Worm (Caenorhabditis elegans) whole organism, L4 larva: ENCODE data around the gene dsl-5.

Source experiments
- D1046.2 ChIP-seq: fragments of 200-800 bp; sonication (Bioruptor generic); IDR thresholded peaks from 2 replicates; pipeline ENCODE4 v1.3.6; 2022; ENCODE audit warnings: missing genetic modification characterization, missing compliant biosample characterization
- T26A8.4 ChIP-seq: fragments of 200-800 bp; sonication (Bioruptor generic); IDR thresholded peaks from 2 replicates; pipeline ENCODE4 v1.3.6; 2022; ENCODE audit warnings: missing genetic modification characterization, missing compliant biosample characterization
- Y48G9A.11 ChIP-seq: fragments of 200-800 bp; sonication (Bioruptor generic); IDR thresholded peaks from 2 replicates; pipeline ENCODE4 v1.3.6; 2022; ENCODE audit warnings: missing genetic modification reagents, missing genetic modification characterization, missing compliant biosample characterization
- Y5F2A.4 ChIP-seq: fragments of 200-800 bp; sonication (Bioruptor generic); optimal IDR thresholded peaks from 2 replicates; lab custom pipeline; 2018; ENCODE audit warnings: mild to moderate bottlenecking, missing genetic modification characterization, missing compliant biosample characterization
- aha-1 ChIP-seq: fragments of 150-350 bp; peaks from one replicate; lab custom pipeline; 2014; ENCODE audit warnings: missing biosample characterization, missing genetic modification characterization
- ama-1 ChIP-seq: fragments of 150-350 bp; optimal IDR thresholded peaks from 2 replicates; lab custom pipeline; 2014; ENCODE audit warnings: inconsistent platforms, mixed read lengths
- ceh-32 ChIP-seq: sonication (generic microtip); optimal IDR thresholded peaks from 2 replicates; lab custom pipeline; 2016; ENCODE audit warnings: mild to moderate bottlenecking, missing genetic modification characterization, missing compliant biosample characterization; ENCODE audit not compliant: poor library complexity
- ceh-44 ChIP-seq: fragments of 200-800 bp; sonication (Bioruptor generic); IDR thresholded peaks from 2 replicates; pipeline ENCODE4 v1.3.6; 2022; ENCODE audit warnings: missing genetic modification reagents, missing genetic modification characterization, missing compliant biosample characterization
- cey-2 ChIP-seq: sonication (generic microtip); optimal IDR thresholded peaks from 3 replicates; lab custom pipeline; 2017; ENCODE audit warnings: missing genetic modification characterization, mild to moderate bottlenecking, missing compliant biosample characterization, antibody characterized with exemption, borderline replicate concordance; ENCODE audit not compliant: insufficient read depth
- ctbp-1 ChIP-seq: fragments of 200-800 bp; sonication (Bioruptor generic); IDR thresholded peaks from 2 replicates; pipeline ENCODE4 v1.3.6; 2022; ENCODE audit warnings: missing genetic modification reagents, missing genetic modification characterization, missing compliant biosample characterization
- egl-43 ChIP-seq: fragments of 200-800 bp; sonication (Bioruptor generic); IDR thresholded peaks from 2 replicates; pipeline ENCODE4 v1.3.6; 2022; ENCODE audit warnings: missing genetic modification reagents, missing genetic modification characterization, missing compliant biosample characterization
- fkh-10 ChIP-seq: fragments of 150-350 bp; optimal IDR thresholded peaks from 2 replicates; lab custom pipeline; 2014; ENCODE audit warnings: missing biosample characterization, missing genetic modification reagents, missing genetic modification characterization
- hif-1 ChIP-seq, 2 experiments: sonication (generic microtip); optimal IDR thresholded peaks; 2 replicates each; lab custom pipeline; 2016 to 2017; ENCODE audit warnings: missing compliant biosample characterization in 2 of 2, missing genetic modification characterization in 2 of 2, missing genetic modification reagents in 2 of 2, missing genotype in 2 of 2, mild to moderate bottlenecking in 1 of 2
- hlh-11 ChIP-seq: fragments of 200-800 bp; sonication (Bioruptor generic); optimal IDR thresholded peaks from 2 replicates; lab custom pipeline; 2018; ENCODE audit warnings: mild to moderate bottlenecking, missing genetic modification characterization, missing compliant biosample characterization
- hlh-30 ChIP-seq: sonication (generic microtip); optimal IDR thresholded peaks from 2 replicates; lab custom pipeline; 2017; ENCODE audit warnings: antibody characterized with exemption, mild to moderate bottlenecking, missing genetic modification characterization, missing compliant biosample characterization; ENCODE audit not compliant: insufficient read depth
- hmg-1.1 ChIP-seq: fragments of 200-800 bp; sonication (Bioruptor generic); IDR thresholded peaks from 2 replicates; pipeline ENCODE4 v1.3.6; 2022; ENCODE audit warnings: missing genetic modification reagents, missing genetic modification characterization, missing compliant biosample characterization
- lin-1 ChIP-seq: fragments of 200-800 bp; sonication (Bioruptor generic); IDR thresholded peaks from 2 replicates; pipeline ENCODE4 v1.3.6; 2022; ENCODE audit warnings: missing genetic modification reagents, missing genetic modification characterization, missing compliant biosample characterization
- lin-38 ChIP-seq: fragments of 200-800 bp; sonication (Bioruptor generic); IDR thresholded peaks from 2 replicates; pipeline ENCODE4 v1.3.6; 2022; ENCODE audit warnings: missing genetic modification reagents, missing genetic modification characterization, missing compliant biosample characterization
- lsy-2 ChIP-seq, 2 experiments: fragments of 150-350 bp in 1 of 2; sonication (generic microtip) in 1 of 2; optimal IDR thresholded peaks; 2 replicates each; lab custom pipeline; 2014 to 2017; ENCODE audit warnings: missing biosample characterization in 2 of 2, missing genetic modification characterization in 2 of 2
- mep-1 ChIP-seq: fragments of 150-350 bp; sonication (generic microtip); optimal IDR thresholded peaks from 3 replicates; lab custom pipeline; 2014; ENCODE audit warnings: missing biosample characterization, missing genetic modification characterization
- nhr-11 ChIP-seq: fragments of 150-350 bp; optimal IDR thresholded peaks from 2 replicates; lab custom pipeline; 2014; ENCODE audit warnings: missing biosample characterization, missing genetic modification characterization
- nhr-28 ChIP-seq: fragments of 150-350 bp; optimal IDR thresholded peaks from 2 replicates; lab custom pipeline; 2014; ENCODE audit warnings: missing biosample characterization, missing genetic modification characterization
- nhr-48 ChIP-seq: sonication (generic microtip); optimal IDR thresholded peaks from 2 replicates; lab custom pipeline; 2016; ENCODE audit warnings: mild to moderate bottlenecking, missing genetic modification characterization, missing compliant biosample characterization
- nhr-6 ChIP-seq: fragments of 150-350 bp; optimal IDR thresholded peaks from 2 replicates; lab custom pipeline; 2014; ENCODE audit warnings: missing biosample characterization, missing genetic modification characterization
- pha-4 ChIP-seq, 2 experiments: fragments of 150-350 bp in 1 of 2; fragments of 200-800 bp in 1 of 2; sonication (Bioruptor generic) in 1 of 2; IDR thresholded peaks in 1 of 2; optimal IDR thresholded peaks in 1 of 2; 2 replicates each; pipeline versions ENCODE4 v1.3.6 to Lab custom; 2014 to 2022; ENCODE audit warnings: missing genetic modification characterization in 2 of 2, missing genetic modification reagents in 2 of 2, missing biosample characterization in 1 of 2, missing compliant biosample characterization in 1 of 2
- php-3 ChIP-seq: fragments of 200-800 bp; sonication (Bioruptor generic); IDR thresholded peaks from 2 replicates; pipeline ENCODE4 v1.3.6; 2022; ENCODE audit warnings: missing genetic modification reagents, missing genetic modification characterization, missing compliant biosample characterization
- saeg-2 ChIP-seq: fragments of 200-800 bp; sonication (Bioruptor generic); IDR thresholded peaks from 2 replicates; pipeline ENCODE4 v1.3.6; 2022; ENCODE audit warnings: missing genetic modification reagents, missing genetic modification characterization, missing compliant biosample characterization
- spr-1 ChIP-seq: sonication (generic microtip); optimal IDR thresholded peaks from 2 replicates; lab custom pipeline; 2016; ENCODE audit warnings: mild to moderate bottlenecking, missing genetic modification characterization, missing compliant biosample characterization
- spr-3 ChIP-seq: fragments of 200-800 bp; sonication (Bioruptor generic); optimal IDR thresholded peaks from 2 replicates; lab custom pipeline; 2018; ENCODE audit warnings: mild to moderate bottlenecking, missing genetic modification characterization, missing compliant biosample characterization
- unc-39 ChIP-seq: sonication (generic microtip); optimal IDR thresholded peaks from 2 replicates; lab custom pipeline; 2017; ENCODE audit warnings: missing biosample characterization, missing genetic modification characterization
- unc-62 ChIP-seq, 3 experiments: fragments of 150-350 bp in 1 of 3; sonication (generic microtip); optimal IDR thresholded peaks in 2 of 3; peaks in 1 of 3; 1 replicate in 1 of 3; 2 replicates in 2 of 3; lab custom pipeline; 2014 to 2017; ENCODE audit warnings: missing biosample characterization in 3 of 3, missing genetic modification characterization in 3 of 3, missing genetic modification reagents in 3 of 3, missing genotype in 1 of 3
- zfp-3 ChIP-seq: fragments of 200-800 bp; sonication (Bioruptor generic); conservative IDR thresholded peaks from 2 replicates; pipeline ENCODE4 v1.3.6; 2022; ENCODE audit warnings: missing genetic modification reagents, missing genetic modification characterization, missing compliant biosample characterization

Gene dsl-5

DNA sequence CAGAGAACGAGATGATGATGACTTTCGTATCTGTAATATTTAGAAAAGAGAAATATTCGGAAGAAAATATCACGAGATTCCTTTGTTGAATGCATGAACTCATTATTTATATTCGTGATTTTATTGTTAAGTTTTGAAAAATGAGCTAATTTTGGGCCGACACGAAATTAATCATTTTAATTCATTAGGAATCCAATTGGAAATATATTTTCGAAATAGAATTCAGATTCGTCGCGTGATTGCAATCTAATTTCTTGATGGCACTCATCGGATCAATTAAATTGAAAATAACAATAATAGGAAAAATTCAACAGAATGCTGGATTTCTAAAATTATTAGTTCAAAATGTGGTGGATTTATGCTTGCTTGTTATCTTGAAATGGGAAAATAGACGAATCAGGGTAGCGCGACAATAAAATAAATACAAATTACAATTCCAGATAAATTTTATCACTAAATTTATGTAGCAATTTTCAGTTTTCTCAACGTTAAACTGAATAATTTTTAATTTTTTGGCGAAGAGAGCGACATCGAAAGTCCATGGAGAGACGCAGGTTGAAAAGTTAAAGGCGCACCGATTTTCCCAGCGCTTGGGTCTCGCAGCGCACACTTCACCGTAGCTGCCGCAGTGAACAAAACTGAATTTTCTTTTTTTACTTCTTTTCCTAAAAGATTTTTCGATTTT, 18.9 kb downstream of the dsl-5 start (continued):
- peak; percentile 58 for TF ChIP-seq hmg-1.1 (GFP tag; lab: Robert Waterston, UW)
- TF ChIP-seq nhr-28: peak; percentile 31
- peak; percentile 46 for TF ChIP-seq hlh-11 (tag; lab: Kevin White, UChicago)
- no peak for TF ChIP-seq unc-62 (GFP tag; optimal IDR thresholded peaks at IDR 0.05 in 1 of 2; lab: Kevin White, UChicago)
- no peak for TF ChIP-seq unc-62 (tag; optimal IDR thresholded peaks at IDR 0.05; lab: Kevin White, UChicago)
- TF ChIP-seq nhr-48 (tag; lab: Kevin White, UChicago): peak; percentile 35
- TF ChIP-seq lin-1 (GFP tag; lab: Robert Waterston, UW): no peak
- peak; percentile 52; the same call in 1 of the 2 replicates for TF ChIP-seq ceh-44 (GFP tag; lab: Robert Waterston, UW)
- TF ChIP-seq php-3 (GFP tag; lab: Robert Waterston, UW): no peak
- no peak for TF ChIP-seq spr-3 (GFP tag; lab: Kevin White, UChicago)
- TF ChIP-seq D1046.2 (GFP tag; lab: Robert Waterston, UW): no peak
- TF ChIP-seq zfp-3 (GFP tag; lab: Robert Waterston, UW): 0 out of 2 replicates have a peak, but pooled peaks have one; percentile 33
- TF ChIP-seq fkh-10 (GFP tag; lab: Kevin White, UChicago): peak; percentile 27
- peak; percentile 43 for TF ChIP-seq nhr-6 (tag; lab: Kevin White, UChicago)
- TF ChIP-seq pha-4 (GFP tag; IDR thresholded peaks at IDR 0.05; lab: Robert Waterston, UW): peak; percentile 57; the same call in 1 of the 2 replicates
- no peak for TF ChIP-seq pha-4 (tag; optimal IDR thresholded peaks at IDR 0.05; lab: Kevin White, UChicago)
- peak; percentile 58 for TF ChIP-seq T26A8.4 (GFP tag; lab: Robert Waterston, UW)
- peak; percentile 48 for TF ChIP-seq hlh-30
- TF ChIP-seq lin-38 (GFP tag; lab: Robert Waterston, UW): peak; percentile 67
- TF ChIP-seq hif-1 (tag; optimal IDR thresholded peaks at IDR 0.05; lab: Kevin White, UChicago): peak in 1 of 2 experiments; percentile 42
- peak; percentile 14 for TF ChIP-seq ama-1 (lab: Kevin White, UChicago)
- peak; percentile 16 to 94 for TF ChIP-seq lsy-2 (tag; optimal IDR thresholded peaks at IDR 0.05; lab: Kevin White, UChicago)
- 0 out of 2 replicates have a peak, but pooled peaks have one; percentile 30 for TF ChIP-seq ctbp-1
- peak; percentile 70 for TF ChIP-seq mep-1 (tag; lab: Kevin White, UChicago)
- TF ChIP-seq Y5F2A.4 (GFP tag; lab: Kevin White, UChicago): peak; percentile 6

ce11 chrIV:11599717-11600116, 21.1 kb downstream of the dsl-5 start:
- no peak for TF ChIP-seq egl-43 (GFP tag; lab: Robert Waterston, UW)
- no peak for TF ChIP-seq nhr-11
- no peak for TF ChIP-seq ceh-32 (tag; lab: Kevin White, UChicago)
- no peak for TF ChIP-seq unc-39 (tag; lab: Kevin White, UChicago)
- peak in 1 of 2 experiments; percentile 98 for TF ChIP-seq unc-62 (GFP tag; optimal IDR thresholded peaks at IDR 0.05 in 1 of 2; lab: Kevin White, UChicago)
- no peak for TF ChIP-seq unc-62 (tag; optimal IDR thresholded peaks at IDR 0.05; lab: Kevin White, UChicago)
- no peak for TF ChIP-seq Y48G9A.11 (GFP tag; lab: Robert Waterston, UW)
- no peak for TF ChIP-seq spr-1
- TF ChIP-seq, all 104 proteins: peak for 1

DNA sequence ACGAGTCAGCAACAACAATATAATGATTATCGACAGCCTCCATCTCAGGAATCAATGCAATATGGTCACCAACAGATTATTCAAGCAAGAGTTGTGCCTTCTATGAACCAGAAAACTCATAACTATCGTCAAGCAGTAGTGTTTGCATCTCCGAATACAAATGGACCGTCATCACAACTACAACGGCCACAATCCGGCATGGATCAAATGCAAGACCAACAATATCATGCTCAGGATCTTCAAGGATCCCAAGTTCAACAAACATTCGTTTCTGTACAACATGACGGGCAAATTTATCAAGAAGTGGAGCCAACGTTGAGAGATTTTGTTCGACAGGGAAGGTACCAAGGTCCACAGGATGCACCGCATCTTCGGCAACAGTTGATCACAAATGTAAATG, 23.7 kb downstream of the dsl-5 start:
- TF ChIP-seq nhr-11 (no peak), lin-1 (GFP tag; lab: Robert Waterston, UW) (no peak), aha-1 (tag; lab: Kevin White, UChicago) (peak; percentile 92), saeg-2 (no peak), hif-1 (tag; optimal IDR thresholded peaks at IDR 0.05; lab: Kevin White, UChicago) (no peak), cey-2 (tag; lab: Kevin White, UChicago) (no peak)
